Worm (Caenorhabditis elegans): ENCODE results near the gene F14D2.7.

DNA sequence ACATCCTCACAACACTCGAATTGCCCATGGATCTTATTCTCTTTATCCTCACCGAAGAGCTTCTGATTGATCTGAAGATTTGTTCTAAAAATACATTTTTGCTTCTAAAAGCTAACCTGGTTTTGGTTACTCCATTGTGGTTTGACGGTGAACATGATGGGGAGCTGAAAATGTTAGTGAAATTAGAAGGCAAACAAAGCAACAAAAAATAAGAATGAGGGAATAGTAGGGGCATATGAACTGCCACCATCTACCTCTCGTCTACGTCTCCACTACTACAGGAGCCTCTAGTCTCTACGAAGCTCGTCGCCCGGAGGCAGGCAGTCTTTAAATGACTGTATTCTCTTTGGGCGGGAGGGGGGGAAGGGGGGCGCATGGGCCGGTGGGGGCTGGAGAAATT lies 47.3 kb upstream of the F14D2.7 start, which contains the start of gene T06D4.2:
- no peak for TF ChIP-seq ama-1 (optimal IDR thresholded peaks at IDR 0.05)
- TF ChIP-seq ceh-16 (tag; optimal IDR thresholded peaks at IDR 0.05) = no peak
- no peak for TF ChIP-seq nhr-237 (tag; optimal IDR thresholded peaks at IDR 0.05)
- no peak for TF ChIP-seq nhr-10 (tag; optimal IDR thresholded peaks at IDR 0.05)
- TF ChIP-seq nhr-12 (tag; optimal IDR thresholded peaks at IDR 0.05) = no peak
- TF ChIP-seq mdl-1 (tag; optimal IDR thresholded peaks at IDR 0.05) = no peak
- TF ChIP-seq lin-11 (tag; optimal IDR thresholded peaks at IDR 0.05) = no peak
- TF ChIP-seq skn-1 (tag; optimal IDR thresholded peaks at IDR 0.05) = no peak
